Fruit fly (Drosophila melanogaster) whole organism, wandering third instar larva: Measurements from ENCODE around the gene Ir67b.

Source experiments
- Jra ChIP-seq: sonication (Bioruptor generic); optimal IDR thresholded peaks from 2 replicates; lab custom pipeline; 2016; ENCODE audit warnings: missing biosample characterization, missing genetic modification characterization
- Myc ChIP-seq: fragments of >200 bp; optimal IDR thresholded peaks from 2 replicates; lab custom pipeline; 2017
- Rel ChIP-seq, 2 experiments: fragments of 200-800 bp; sonication (Bioruptor generic) in 1 of 2; optimal IDR thresholded peaks; 2 replicates in 1 of 2; 3 replicates in 1 of 2; lab custom pipeline; 2016 to 2019; ENCODE audit warnings: mild to moderate bottlenecking in 2 of 2, missing biosample characterization in 2 of 2, missing genetic modification characterization in 2 of 2, moderate library complexity in 1 of 2
- brk ChIP-seq: fragments of 200-800 bp; sonication (Bioruptor generic); optimal IDR thresholded peaks from 2 replicates; lab custom pipeline; 2016; ENCODE audit warnings: missing biosample characterization, mild to moderate bottlenecking, missing genetic modification characterization
- fru ChIP-seq: fragments of 200-800 bp; sonication (Bioruptor generic); optimal IDR thresholded peaks from 3 replicates; lab custom pipeline; 2016; ENCODE audit warnings: missing biosample characterization, mild to moderate bottlenecking, missing genetic modification characterization
- h ChIP-seq: fragments of 200-800 bp; sonication (Bioruptor generic); optimal IDR thresholded peaks from 3 replicates; lab custom pipeline; 2016; ENCODE audit warnings: missing biosample characterization, mild to moderate bottlenecking, missing genetic modification characterization
- jim ChIP-seq: fragments of 175-275, 200-325 bp; sonication (Bioruptor generic); optimal IDR thresholded peaks from 2 replicates; lab custom pipeline; 2016; ENCODE audit warnings: missing biosample characterization, mild to moderate bottlenecking, missing genetic modification characterization
- psq ChIP-seq: fragments of 200-800 bp; sonication (Bioruptor generic); optimal IDR thresholded peaks from 3 replicates; lab custom pipeline; 2017; ENCODE audit warnings: missing biosample characterization, mild to moderate bottlenecking, missing genetic modification characterization, moderate library complexity
- usp ChIP-seq: fragments of >200 bp; optimal IDR thresholded peaks from 2 replicates; lab custom pipeline; 2017; ENCODE audit warnings: missing biosample characterization, missing genetic modification characterization

DNA sequence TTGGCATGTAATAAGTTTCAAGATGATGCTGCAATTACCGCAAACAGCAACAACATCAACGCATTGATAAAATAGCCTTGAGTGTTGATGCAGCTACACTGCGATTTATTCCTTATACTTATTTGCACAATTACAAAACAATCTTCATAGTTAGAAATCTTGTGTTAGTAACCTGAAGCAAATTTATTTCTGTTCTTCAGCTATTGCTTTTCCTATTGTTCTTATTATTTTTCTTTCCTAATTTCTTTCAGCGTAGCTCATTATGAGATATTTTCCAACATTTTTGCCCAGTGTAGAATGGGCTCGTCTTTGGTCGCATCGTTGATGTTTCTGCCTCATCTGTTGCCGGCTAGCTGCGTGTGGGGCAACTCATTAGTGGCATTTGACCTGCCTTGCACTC lies 12.2 kb upstream of the Ir67b start:
- TF ChIP-seq h (GFP tag; lab: Kevin White, UChicago) (no peak), psq (GFP tag; lab: Kevin White, UChicago) (no peak), jim (no peak), Jra (no peak), usp (GFP tag; lab: Kevin White, UChicago) (no peak), Rel (GFP tag; optimal IDR thresholded peaks at IDR 0.05; lab: Kevin White, UChicago) (no peak), Rel (tag; optimal IDR thresholded peaks at IDR 0.05; lab: Kevin White, UChicago) (no peak), Myc (lab: Kevin White, UChicago) (no peak), fru (GFP tag; lab: Kevin White, UChicago) (no peak), brk (GFP tag; lab: Kevin White, UChicago) (no peak)
